Worm (Caenorhabditis elegans): ENCODE measurements around the gene str-150.

DNA sequence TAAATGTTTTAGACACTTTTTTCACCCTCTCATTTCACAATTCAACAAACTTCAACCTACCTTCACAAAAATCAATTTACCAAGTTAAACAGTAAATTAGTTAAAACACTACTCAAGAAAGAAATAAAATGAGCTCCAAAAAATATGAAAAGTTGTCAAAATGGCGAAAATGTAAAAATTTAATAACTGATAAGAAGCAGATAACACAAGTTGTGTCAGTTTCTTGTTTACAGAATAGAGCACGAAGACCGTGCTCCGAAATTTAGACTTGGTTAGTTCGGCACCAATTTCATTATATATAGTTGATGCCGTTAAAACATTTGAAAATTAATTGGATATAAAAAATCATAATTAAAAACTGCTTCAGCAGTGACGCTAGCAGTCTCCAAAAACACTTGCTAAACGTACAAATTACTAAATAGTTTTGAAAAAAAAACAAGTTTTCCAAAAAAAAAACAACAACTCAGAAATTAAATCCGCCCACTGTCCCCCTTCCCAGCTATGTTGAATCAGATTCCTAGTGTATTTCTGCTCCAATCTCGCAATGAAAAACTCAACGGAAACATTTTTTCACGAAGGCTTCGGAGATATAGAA, 27.8 kb downstream of the str-150 start, which contains the start of gene srw-54:
- TF ChIP-seq jun-1 (tag; optimal IDR thresholded peaks at IDR 0.05) = no peak
- no peak for TF ChIP-seq nhr-12 (tag; optimal IDR thresholded peaks at IDR 0.05)
- TF ChIP-seq nhr-11 (tag; optimal IDR thresholded peaks at IDR 0.05) = no peak
- TF ChIP-seq mdl-1 (tag; optimal IDR thresholded peaks at IDR 0.05) = no peak
- peak; percentile 33 for TF ChIP-seq pqm-1 (tag; optimal IDR thresholded peaks at IDR 0.05)

Data from whole organism, L3 larva.